Worm (Caenorhabditis elegans) whole organism, mixed stage, embryonic: ENCODE results near the gene hsp-25.

ENCODE experiments used
- bed-3 ChIP-seq: fragments of 200-800 bp; sonication (Bioruptor generic); optimal IDR thresholded peaks from 3 replicates; lab custom pipeline; 2018; ENCODE audit warnings: mild to moderate bottlenecking, missing genetic modification characterization, moderate library complexity, missing compliant biosample characterization
- blmp-1 ChIP-seq: fragments of 150-350 bp; optimal IDR thresholded peaks from 2 replicates; lab custom pipeline; 2014; ENCODE audit warnings: missing biosample characterization, missing genetic modification characterization
- ceh-43 ChIP-seq: fragments of 200-800 bp; sonication (Bioruptor generic); optimal IDR thresholded peaks from 2 replicates; lab custom pipeline; 2018; ENCODE audit warnings: mild to moderate bottlenecking, missing genetic modification characterization, moderate library complexity, missing compliant biosample characterization
- ces-1 ChIP-seq: fragments of 150-350 bp; optimal IDR thresholded peaks from 2 replicates; lab custom pipeline; 2014; ENCODE audit warnings: missing biosample characterization, missing genetic modification reagents, missing genetic modification characterization
- drap-1 ChIP-seq: fragments of 200-800 bp; sonication (Bioruptor generic); optimal IDR thresholded peaks from 3 replicates; lab custom pipeline; 2018; ENCODE audit warnings: mild to moderate bottlenecking, missing genetic modification characterization, missing compliant biosample characterization
- elt-1 ChIP-seq: sonication (generic microtip); optimal IDR thresholded peaks from 2 replicates; lab custom pipeline; 2017; ENCODE audit warnings: missing genetic modification characterization, mild to moderate bottlenecking, missing compliant biosample characterization, antibody characterized with exemption, moderate library complexity, borderline replicate concordance; ENCODE audit not compliant: insufficient read depth
- lin-13 ChIP-seq: fragments of 150-350 bp; optimal IDR thresholded peaks from 2 replicates; lab custom pipeline; 2014; ENCODE audit warnings: missing biosample characterization, missing genetic modification characterization
- lsy-2 ChIP-seq: fragments of 150-350 bp; optimal IDR thresholded peaks from 2 replicates; lab custom pipeline; 2014; ENCODE audit warnings: missing biosample characterization, missing genetic modification characterization
- nhr-12 ChIP-seq: fragments of 150-350 bp; optimal IDR thresholded peaks from 2 replicates; lab custom pipeline; 2014; ENCODE audit warnings: missing biosample characterization, missing genetic modification characterization
- nhr-237 ChIP-seq: fragments of 150-350 bp; optimal IDR thresholded peaks from 2 replicates; lab custom pipeline; 2014; ENCODE audit warnings: missing biosample characterization, missing genetic modification characterization
- nhr-76 ChIP-seq: sonication (generic microtip); optimal IDR thresholded peaks from 2 replicates; lab custom pipeline; 2017; ENCODE audit warnings: missing biosample characterization, missing genetic modification characterization
- pha-4 ChIP-seq: fragments of 150-350 bp; optimal IDR thresholded peaks from 2 replicates; lab custom pipeline; 2018; ENCODE audit warnings: missing biosample characterization, missing genetic modification reagents, missing genetic modification characterization
- snpc-4 ChIP-seq: fragments of 150-350 bp; optimal IDR thresholded peaks from 2 replicates; lab custom pipeline; 2014; ENCODE audit warnings: missing biosample characterization, missing genetic modification characterization
- unc-62 ChIP-seq: fragments of 150-350 bp; optimal IDR thresholded peaks from 2 replicates; lab custom pipeline; 2014; ENCODE audit warnings: missing biosample characterization, missing genetic modification reagents, missing genetic modification characterization

- TF ChIP-seq ces-1 (GFP tag; lab: Kevin White, UChicago) = no peak
- TF ChIP-seq nhr-12 = no peak
- TF ChIP-seq lin-13 = no peak
- TF ChIP-seq unc-62 (GFP tag; lab: Kevin White, UChicago) = no peak
- TF ChIP-seq pha-4 = no peak
- no peak for TF ChIP-seq elt-1 (tag; lab: Kevin White, UChicago)
- no peak for TF ChIP-seq nhr-76
- TF ChIP-seq bed-3 (GFP tag; lab: Kevin White, UChicago) = no peak
- TF ChIP-seq nhr-237 (tag; lab: Kevin White, UChicago) = no peak
- no peak for TF ChIP-seq lsy-2
- no peak for TF ChIP-seq snpc-4 (tag; lab: Kevin White, UChicago)
- TF ChIP-seq drap-1 (GFP tag; lab: Kevin White, UChicago) = no peak
- TF ChIP-seq ceh-43 = no peak
- no peak for TF ChIP-seq blmp-1
Measured at ce11 chrX:6031169-6031568, 8.3 kb downstream of the hsp-25 start, which contains the start of gene ipp-5.
